Worm (Caenorhabditis elegans) whole organism, young adult: ENCODE data around the gene R02F2.7.

Experiments
- B0336.3 ChIP-seq: fragments of 200-800 bp; sonication (Bioruptor generic); IDR thresholded peaks from 2 replicates; pipeline ENCODE4 v1.3.6; 2022; ENCODE audit warnings: missing genetic modification characterization, missing compliant biosample characterization
- F33H1.4 ChIP-seq: fragments of 200-800 bp; sonication (Bioruptor generic); IDR thresholded peaks from 2 replicates; pipeline ENCODE4 v1.3.6; 2022; ENCODE audit warnings: missing genetic modification reagents, missing genetic modification characterization, missing compliant biosample characterization
- F39B2.1 ChIP-seq: fragments of 200-800 bp; sonication (Bioruptor generic); IDR thresholded peaks from 2 replicates; pipeline ENCODE4 v1.3.6; 2022; ENCODE audit warnings: missing genetic modification reagents, missing genetic modification characterization, missing compliant biosample characterization
- F52B5.7 ChIP-seq: sonication (generic microtip); optimal IDR thresholded peaks from 2 replicates; lab custom pipeline; 2016; ENCODE audit warnings: mild to moderate bottlenecking, missing genetic modification characterization, missing compliant biosample characterization
- F57C9.4 ChIP-seq: sonication (generic microtip); optimal IDR thresholded peaks from 2 replicates; lab custom pipeline; 2017; ENCODE audit warnings: mild to moderate bottlenecking, missing genetic modification characterization, missing compliant biosample characterization
- K12H6.12 ChIP-seq: fragments of 200-800 bp; sonication (Bioruptor generic); optimal IDR thresholded peaks from 2 replicates; lab custom pipeline; 2018; ENCODE audit warnings: mild to moderate bottlenecking, missing genetic modification characterization, missing compliant biosample characterization
- T07F8.4 ChIP-seq: sonication (generic microtip); optimal IDR thresholded peaks from 2 replicates; lab custom pipeline; 2016; ENCODE audit warnings: mild to moderate bottlenecking, missing genetic modification characterization, moderate library complexity, missing compliant biosample characterization
- T26A5.8 ChIP-seq: sonication (generic microtip); optimal IDR thresholded peaks from 2 replicates; lab custom pipeline; 2016; ENCODE audit warnings: missing genetic modification characterization, missing compliant biosample characterization
- Y53G8AR.9 ChIP-seq: fragments of 200-800 bp; sonication (Bioruptor generic); conservative IDR thresholded peaks from 2 replicates; pipeline ENCODE4 v1.3.6; 2022; ENCODE audit warnings: missing genetic modification reagents, missing genetic modification characterization, missing compliant biosample characterization
- Y67H2A.10 ChIP-seq: fragments of 200-800 bp; sonication (Bioruptor generic); conservative IDR thresholded peaks from 2 replicates; pipeline ENCODE4 v1.3.6; 2022; ENCODE audit warnings: missing genetic modification reagents, missing genetic modification characterization, missing compliant biosample characterization
- Y79H2A.3 ChIP-seq: fragments of 200-800 bp; sonication (Bioruptor generic); conservative IDR thresholded peaks from 2 replicates; pipeline ENCODE4 v1.3.6; 2022; ENCODE audit warnings: missing genetic modification reagents, missing genetic modification characterization, missing compliant biosample characterization
- ama-1 ChIP-seq, 3 experiments: fragments of 150-350 bp in 1 of 3; sonication (generic microtip) in 2 of 3; optimal IDR thresholded peaks; 2 replicates each; lab custom pipeline; 2014 to 2018; ENCODE audit warnings: missing biosample characterization in 2 of 3, missing genetic modification characterization in 2 of 3, missing genetic modification reagents in 2 of 3
- atf-7 ChIP-seq: sonication (generic microtip); optimal IDR thresholded peaks from 2 replicates; lab custom pipeline; 2017; ENCODE audit warnings: mild to moderate bottlenecking, missing genetic modification characterization, missing compliant biosample characterization
- attf-5 ChIP-seq: fragments of 200-800 bp; sonication (Bioruptor generic); optimal IDR thresholded peaks from 2 replicates; lab custom pipeline; 2018; ENCODE audit warnings: mild to moderate bottlenecking, missing genetic modification characterization, missing compliant biosample characterization
- bed-2 ChIP-seq: fragments of 200-800 bp; sonication (Bioruptor generic); IDR thresholded peaks from 2 replicates; pipeline ENCODE4 v1.3.6; 2022; ENCODE audit warnings: missing genetic modification reagents, missing genetic modification characterization, missing compliant biosample characterization
- ceh-40 ChIP-seq: fragments of 200-800 bp; sonication (Bioruptor generic); IDR thresholded peaks from 2 replicates; pipeline ENCODE4 v1.3.6; 2022; ENCODE audit warnings: missing genetic modification characterization, missing compliant biosample characterization
- ceh-79 ChIP-seq: sonication (generic microtip); optimal IDR thresholded peaks from 2 replicates; lab custom pipeline; 2017; ENCODE audit warnings: mild to moderate bottlenecking, missing genetic modification characterization, missing compliant biosample characterization
- die-1 ChIP-seq: sonication (generic microtip); optimal IDR thresholded peaks from 2 replicates; lab custom pipeline; 2016; ENCODE audit warnings: missing genotype, mild to moderate bottlenecking, missing genetic modification characterization, missing compliant biosample characterization
- dpff-1 ChIP-seq: sonication (generic microtip); optimal IDR thresholded peaks from 2 replicates; lab custom pipeline; 2017; ENCODE audit warnings: mild to moderate bottlenecking, missing genetic modification characterization, missing compliant biosample characterization
- egl-44 ChIP-seq: fragments of 200-800 bp; sonication (Bioruptor generic); IDR thresholded peaks from 2 replicates; pipeline ENCODE4 v1.3.6; 2022; ENCODE audit warnings: missing genetic modification reagents, missing genetic modification characterization, missing compliant biosample characterization
- gei-17 ChIP-seq: fragments of 200-800 bp; sonication (Bioruptor generic); optimal IDR thresholded peaks from 2 replicates; lab custom pipeline; 2018; ENCODE audit warnings: mild to moderate bottlenecking, missing genetic modification characterization, missing compliant biosample characterization
- hlh-12 ChIP-seq: sonication (generic microtip); optimal IDR thresholded peaks from 2 replicates; lab custom pipeline; 2016; ENCODE audit warnings: missing genetic modification characterization, missing compliant biosample characterization
- hrde-1 ChIP-seq: sonication (generic microtip); optimal IDR thresholded peaks from 2 replicates; lab custom pipeline; 2016; ENCODE audit warnings: missing genetic modification characterization, mild to moderate bottlenecking, missing compliant biosample characterization, moderate library complexity, missing genotype, missing genetic modification reagents, borderline replicate concordance
- let-607 ChIP-seq, 2 experiments: fragments of 200-800 bp in 1 of 2; sonication (Bioruptor generic) in 1 of 2; sonication (generic microtip) in 1 of 2; optimal IDR thresholded peaks; 2 replicates each; lab custom pipeline; 2016 to 2018; ENCODE audit warnings: mild to moderate bottlenecking in 2 of 2, missing compliant biosample characterization in 2 of 2, missing genetic modification characterization in 2 of 2, moderate library complexity in 2 of 2, missing genotype in 1 of 2
- madf-10 ChIP-seq: sonication (generic microtip); optimal IDR thresholded peaks from 2 replicates; lab custom pipeline; 2016; ENCODE audit warnings: mild to moderate bottlenecking, missing genetic modification characterization, missing compliant biosample characterization
- mes-4 ChIP-seq: sonication (generic microtip); optimal IDR thresholded peaks from 2 replicates; lab custom pipeline; 2016; ENCODE audit warnings: missing genotype, missing genetic modification characterization, missing compliant biosample characterization
- nhr-27 ChIP-seq: fragments of 200-800 bp; sonication (Bioruptor generic); optimal IDR thresholded peaks from 2 replicates; lab custom pipeline; 2018; ENCODE audit warnings: mild to moderate bottlenecking, missing genetic modification characterization, moderate library complexity, missing compliant biosample characterization
- snpc-1.1 ChIP-seq: sonication (generic microtip); optimal IDR thresholded peaks from 2 replicates; lab custom pipeline; 2017; ENCODE audit warnings: missing genetic modification characterization, mild to moderate bottlenecking, missing compliant biosample characterization, antibody characterized with exemption, moderate library complexity, missing genotype, missing genetic modification reagents; ENCODE audit not compliant: insufficient read depth
- somi-1 ChIP-seq: fragments of 200-800 bp; sonication (Bioruptor generic); optimal IDR thresholded peaks from 2 replicates; lab custom pipeline; 2018; ENCODE audit warnings: mild to moderate bottlenecking, missing genetic modification characterization, missing compliant biosample characterization
- sptf-2 ChIP-seq: fragments of 200-800 bp; sonication (Bioruptor generic); optimal IDR thresholded peaks from 2 replicates; lab custom pipeline; 2018; ENCODE audit warnings: mild to moderate bottlenecking, missing genetic modification characterization, missing compliant biosample characterization
- tbp1 ChIP-seq: fragments of 200-800 bp; sonication (Bioruptor generic); optimal IDR thresholded peaks from 2 replicates; lab custom pipeline; 2018; ENCODE audit warnings: mild to moderate bottlenecking, missing genetic modification characterization, missing compliant biosample characterization
- unc-62 ChIP-seq: fragments of 150-350 bp; optimal IDR thresholded peaks from 2 replicates; lab custom pipeline; 2014; ENCODE audit warnings: missing biosample characterization, missing genetic modification reagents, missing genetic modification characterization
- xnd-1 ChIP-seq: sonication (generic microtip); optimal IDR thresholded peaks from 2 replicates; lab custom pipeline; 2016; ENCODE audit warnings: missing genotype, missing genetic modification reagents, missing genetic modification characterization, missing compliant biosample characterization
- zim-3 ChIP-seq: sonication (generic microtip); optimal IDR thresholded peaks from 2 replicates; lab custom pipeline; 2017; ENCODE audit warnings: mild to moderate bottlenecking, missing genetic modification characterization, moderate library complexity, missing compliant biosample characterization
- ztf-25 ChIP-seq: fragments of 200-800 bp; sonication (Bioruptor generic); IDR thresholded peaks from 2 replicates; pipeline ENCODE4 v1.3.6; 2022; ENCODE audit warnings: missing genetic modification reagents, missing genetic modification characterization, missing compliant biosample characterization
- ztf-26 ChIP-seq: sonication (generic microtip); optimal IDR thresholded peaks from 2 replicates; lab custom pipeline; 2017; ENCODE audit warnings: missing genetic modification characterization, missing compliant biosample characterization
- ztf-3 ChIP-seq: fragments of 200-800 bp; sonication (Bioruptor generic); optimal IDR thresholded peaks from 2 replicates; lab custom pipeline; 2018; ENCODE audit warnings: mild to moderate bottlenecking, missing genetic modification characterization, missing compliant biosample characterization

The R02F2.7 gene

ce11 chrIII:5495168-5495567 is 11.6 kb upstream of the R02F2.7 start, which contains the start of gene R02F2.8:
TSS of gene R02F2.8 (minus strand) at chrIII:5495268.
- TF ChIP-seq somi-1 (GFP tag; lab: Kevin White, UChicago) = no peak
- no peak for TF ChIP-seq unc-62
- TF ChIP-seq mes-4 (tag; lab: Kevin White, UChicago) = no peak

ce11 chrIII:5487087-5487603 is 3.6 kb upstream of the R02F2.7 start, which contains the start of gene osg-1:
TSS of gene osg-1 (plus strand) at chrIII:5487553.
- TF ChIP-seq Y67H2A.10 = no peak
- no peak for TF ChIP-seq Y79H2A.3 (GFP tag; lab: Robert Waterston, UW)
- TF ChIP-seq F57C9.4 = no peak
- no peak for TF ChIP-seq ceh-40 (GFP tag; lab: Robert Waterston, UW)
- TF ChIP-seq gei-17 (GFP tag; lab: Kevin White, UChicago) = no peak
- no peak for TF ChIP-seq xnd-1
- TF ChIP-seq attf-5 (GFP tag; lab: Kevin White, UChicago) = no peak
- no peak for TF ChIP-seq F39B2.1
- no peak for TF ChIP-seq ceh-79 (tag; lab: Kevin White, UChicago)
- no peak for TF ChIP-seq egl-44 (GFP tag; lab: Robert Waterston, UW)
- no peak for TF ChIP-seq let-607 (tag; optimal IDR thresholded peaks at IDR 0.05; lab: Kevin White, UChicago)
- TF ChIP-seq somi-1 (GFP tag; lab: Kevin White, UChicago) = no peak
- TF ChIP-seq ztf-25 (GFP tag; lab: Robert Waterston, UW) = no peak
- no peak for TF ChIP-seq hlh-12 (tag; lab: Kevin White, UChicago)
- TF ChIP-seq ztf-3 (GFP tag; lab: Kevin White, UChicago) = no peak
- TF ChIP-seq tbp1 (GFP tag; lab: Kevin White, UChicago) = no peak
- TF ChIP-seq T26A5.8 (tag; lab: Kevin White, UChicago) = no peak
- TF ChIP-seq ztf-26 (tag; lab: Kevin White, UChicago) = no peak
- TF ChIP-seq B0336.3 (GFP tag; lab: Robert Waterston, UW) = no peak
- TF ChIP-seq, all 124 proteins: peak for 0

DNA sequence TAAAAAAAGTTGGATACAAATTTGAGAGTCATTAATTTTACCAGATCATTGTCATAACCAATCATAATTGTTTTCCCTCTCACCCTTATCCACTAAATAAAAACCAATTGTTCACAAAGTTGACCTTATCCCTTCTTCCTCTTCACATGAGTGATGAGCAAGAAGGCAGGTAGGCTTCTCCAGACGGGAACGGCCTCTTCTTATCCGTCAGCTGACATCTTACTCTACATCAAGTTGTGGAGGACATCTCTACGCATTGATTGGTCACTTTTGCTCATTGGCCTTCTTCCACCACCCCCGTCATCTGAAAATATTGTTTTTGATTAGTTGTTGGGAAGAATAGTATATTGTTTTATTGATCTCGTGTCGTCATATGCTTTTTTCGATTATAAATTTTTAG is 2.8 kb upstream of the R02F2.7 start:
- TF ChIP-seq snpc-1.1 (tag; lab: Kevin White, UChicago) (no peak), dpff-1 (no peak), K12H6.12 (tag; lab: Kevin White, UChicago) (no peak), Y79H2A.3 (GFP tag; lab: Robert Waterston, UW) (no peak), sptf-2 (GFP tag; lab: Kevin White, UChicago) (no peak), nhr-27 (tag; lab: Kevin White, UChicago) (no peak), egl-44 (GFP tag; lab: Robert Waterston, UW) (no peak), bed-2 (no peak), atf-7 (tag; lab: Kevin White, UChicago) (no peak), madf-10 (tag; lab: Kevin White, UChicago) (no peak), Y53G8AR.9 (GFP tag; lab: Robert Waterston, UW) (no peak), die-1 (tag; lab: Kevin White, UChicago) (no peak), zim-3 (tag; lab: Kevin White, UChicago) (no peak), hrde-1 (tag; lab: Kevin White, UChicago) (no peak), ama-1 (optimal IDR thresholded peaks at IDR 0.05; lab: Kevin White, UChicago) (no peak), ama-1 (GFP tag; optimal IDR thresholded peaks at IDR 0.05; lab: Kevin White, UChicago) (no peak), F33H1.4 (GFP tag; lab: Robert Waterston, UW) (no peak), ceh-79 (tag; lab: Kevin White, UChicago) (no peak), T07F8.4 (tag; lab: Kevin White, UChicago) (no peak), F52B5.7 (tag; lab: Kevin White, UChicago) (no peak)
